Worm (Caenorhabditis elegans) whole organism, late embryonic: Measurements from ENCODE around the gene tsr-2.

Source experiments
- C38D4.7 ChIP-seq: fragments of 200-800 bp; sonication (Bioruptor generic); optimal IDR thresholded peaks from 2 replicates; lab custom pipeline; 2018; ENCODE audit warnings: mild to moderate bottlenecking, missing genetic modification characterization, moderate library complexity, missing compliant biosample characterization
- F13H6.1 ChIP-seq: sonication (generic microtip); optimal IDR thresholded peaks from 2 replicates; lab custom pipeline; 2016; ENCODE audit warnings: missing genetic modification characterization, missing compliant biosample characterization
- K02D7.2 ChIP-seq: sonication (generic microtip); optimal IDR thresholded peaks from 2 replicates; lab custom pipeline; 2017; ENCODE audit warnings: mild to moderate bottlenecking, missing genetic modification characterization, missing compliant biosample characterization
- T23F11.4 ChIP-seq: fragments of 200-800 bp; sonication (Bioruptor generic); optimal IDR thresholded peaks from 2 replicates; lab custom pipeline; 2018; ENCODE audit warnings: mild to moderate bottlenecking, missing genetic modification characterization, missing compliant biosample characterization
- Y22D7AL.16 ChIP-seq: sonication (generic microtip); optimal IDR thresholded peaks from 2 replicates; lab custom pipeline; 2016; ENCODE audit warnings: missing genetic modification characterization, missing compliant biosample characterization
- ama-1 ChIP-seq: fragments of 150-350 bp; optimal IDR thresholded peaks from 2 replicates; lab custom pipeline; 2014
- ceh-14 ChIP-seq: sonication (generic microtip); optimal IDR thresholded peaks from 2 replicates; lab custom pipeline; 2016; ENCODE audit warnings: missing genotype, missing genetic modification characterization, missing compliant biosample characterization
- ceh-19 ChIP-seq: fragments of 200-800 bp; sonication (Bioruptor generic); optimal IDR thresholded peaks from 2 replicates; lab custom pipeline; 2018; ENCODE audit warnings: mild to moderate bottlenecking, missing genetic modification characterization, missing compliant biosample characterization
- ceh-2 ChIP-seq: sonication (generic microtip); optimal IDR thresholded peaks from 2 replicates; lab custom pipeline; 2016; ENCODE audit warnings: missing genotype, missing genetic modification characterization, missing compliant biosample characterization
- ceh-22 ChIP-seq: sonication (generic microtip); optimal IDR thresholded peaks from 2 replicates; lab custom pipeline; 2017; ENCODE audit warnings: missing biosample characterization, missing genetic modification characterization
- ceh-24 ChIP-seq: sonication (generic microtip); optimal IDR thresholded peaks from 2 replicates; lab custom pipeline; 2016; ENCODE audit warnings: mild to moderate bottlenecking, missing genetic modification characterization, missing compliant biosample characterization
- ceh-30 ChIP-seq: fragments of 150-350 bp; optimal IDR thresholded peaks from 2 replicates; lab custom pipeline; 2014; ENCODE audit warnings: missing biosample characterization, missing genetic modification characterization
- ceh-34 ChIP-seq: sonication (generic microtip); optimal IDR thresholded peaks from 2 replicates; lab custom pipeline; 2016; ENCODE audit warnings: mild to moderate bottlenecking, missing genetic modification characterization, missing compliant biosample characterization
- ceh-48 ChIP-seq: sonication (generic microtip); optimal IDR thresholded peaks from 2 replicates; lab custom pipeline; 2016; ENCODE audit warnings: missing genetic modification characterization, inconsistent platforms, missing compliant biosample characterization
- elt-2 ChIP-seq: sonication (generic microtip); optimal IDR thresholded peaks from 2 replicates; lab custom pipeline; 2016; ENCODE audit warnings: missing genetic modification reagents, missing genetic modification characterization, missing compliant biosample characterization
- elt-4 ChIP-seq: sonication (generic microtip); optimal IDR thresholded peaks from 2 replicates; lab custom pipeline; 2016; ENCODE audit warnings: missing genetic modification characterization, missing compliant biosample characterization
- eyg-1 ChIP-seq: sonication (generic microtip); optimal IDR thresholded peaks from 2 replicates; lab custom pipeline; 2016; ENCODE audit warnings: missing genotype, missing genetic modification characterization, missing compliant biosample characterization
- fax-1 ChIP-seq: sonication (generic microtip); optimal IDR thresholded peaks from 2 replicates; lab custom pipeline; 2016; ENCODE audit warnings: missing genotype, missing genetic modification characterization, missing compliant biosample characterization
- fkh-6 ChIP-seq: sonication (generic microtip); optimal IDR thresholded peaks from 2 replicates; lab custom pipeline; 2016; ENCODE audit warnings: missing genetic modification characterization, missing compliant biosample characterization
- hlh-13 ChIP-seq: fragments of 200-800 bp; sonication (Bioruptor generic); optimal IDR thresholded peaks from 2 replicates; lab custom pipeline; 2018; ENCODE audit warnings: mild to moderate bottlenecking, missing genetic modification characterization, missing compliant biosample characterization
- hlh-15 ChIP-seq: sonication (generic microtip); optimal IDR thresholded peaks from 2 replicates; lab custom pipeline; 2016; ENCODE audit warnings: missing genetic modification characterization, missing compliant biosample characterization
- hlh-6 ChIP-seq: sonication (generic microtip); optimal IDR thresholded peaks from 2 replicates; lab custom pipeline; 2016; ENCODE audit warnings: missing genotype, missing genetic modification characterization, missing compliant biosample characterization
- hlh-8 ChIP-seq: sonication (generic microtip); optimal IDR thresholded peaks from 2 replicates; lab custom pipeline; 2016; ENCODE audit warnings: missing genotype, missing genetic modification characterization, missing compliant biosample characterization
- lim-6 ChIP-seq: sonication (generic microtip); optimal IDR thresholded peaks from 2 replicates; lab custom pipeline; 2016; ENCODE audit warnings: missing genetic modification characterization, missing compliant biosample characterization
- lin-11 ChIP-seq: fragments of 200-800 bp; sonication (Bioruptor generic); optimal IDR thresholded peaks from 2 replicates; lab custom pipeline; 2018; ENCODE audit warnings: mild to moderate bottlenecking, missing genetic modification characterization, missing compliant biosample characterization
- mec-3 ChIP-seq: sonication (generic microtip); optimal IDR thresholded peaks from 2 replicates; lab custom pipeline; 2016; ENCODE audit warnings: borderline replicate concordance, missing genetic modification characterization, missing compliant biosample characterization
- nhr-11 ChIP-seq: fragments of 150-350 bp; optimal IDR thresholded peaks from 2 replicates; lab custom pipeline; 2014; ENCODE audit warnings: missing biosample characterization, missing genetic modification characterization
- nhr-232 ChIP-seq: sonication (generic microtip); optimal IDR thresholded peaks from 2 replicates; lab custom pipeline; 2016; ENCODE audit warnings: missing genetic modification characterization, missing compliant biosample characterization
- npax-4 ChIP-seq: sonication (generic microtip); optimal IDR thresholded peaks from 2 replicates; lab custom pipeline; 2016; ENCODE audit warnings: missing genetic modification characterization, missing compliant biosample characterization
- pag-3 ChIP-seq: sonication (generic microtip); optimal IDR thresholded peaks from 2 replicates; lab custom pipeline; 2016; ENCODE audit warnings: missing compliant biosample characterization, missing genetic modification characterization, borderline replicate concordance
- pat-9 ChIP-seq: fragments of 200-800 bp; sonication (Bioruptor generic); optimal IDR thresholded peaks from 2 replicates; lab custom pipeline; 2018; ENCODE audit warnings: mild to moderate bottlenecking, missing genetic modification characterization, moderate library complexity, missing compliant biosample characterization
- rnt-1 ChIP-seq: sonication (generic microtip); optimal IDR thresholded peaks from 2 replicates; lab custom pipeline; 2016; ENCODE audit warnings: missing genetic modification characterization, missing compliant biosample characterization
- sox-4 ChIP-seq: sonication (generic microtip); optimal IDR thresholded peaks from 2 replicates; lab custom pipeline; 2017; ENCODE audit warnings: mild to moderate bottlenecking, missing genetic modification characterization, inconsistent platforms, missing compliant biosample characterization
- syd-9 ChIP-seq: sonication (generic microtip); optimal IDR thresholded peaks from 2 replicates; lab custom pipeline; 2016; ENCODE audit warnings: mild to moderate bottlenecking, missing genetic modification characterization, moderate library complexity, missing compliant biosample characterization
- tbx-2 ChIP-seq: sonication (generic microtip); optimal IDR thresholded peaks from 2 replicates; lab custom pipeline; 2016; ENCODE audit warnings: missing genetic modification characterization, missing compliant biosample characterization
- unc-3 ChIP-seq, 2 experiments: fragments of 200-800 bp in 1 of 2; sonication (Bioruptor generic) in 1 of 2; sonication (generic microtip) in 1 of 2; conservative IDR thresholded peaks in 1 of 2; optimal IDR thresholded peaks in 1 of 2; 2 replicates each; pipeline versions ENCODE4 v1.3.6 to Lab custom; 2016 to 2022; ENCODE audit warnings: missing compliant biosample characterization in 2 of 2, missing genetic modification characterization in 2 of 2, missing genetic modification reagents in 1 of 2
- unc-42 ChIP-seq: sonication (generic microtip); optimal IDR thresholded peaks from 2 replicates; lab custom pipeline; 2016; ENCODE audit warnings: missing genotype, missing genetic modification characterization, missing compliant biosample characterization
- zip-5 ChIP-seq: sonication (generic microtip); optimal IDR thresholded peaks from 2 replicates; lab custom pipeline; 2016; ENCODE audit warnings: missing genetic modification characterization, missing compliant biosample characterization
- ztf-16 ChIP-seq: sonication (generic microtip); optimal IDR thresholded peaks from 2 replicates; lab custom pipeline; 2017; ENCODE audit warnings: missing genetic modification characterization, missing compliant biosample characterization

The tsr-2 gene

ce11 chrIV:16629090-16629489 lies 27.3 kb upstream of the tsr-2 start, which contains the start of gene Y51H4A.936:
Gene Y51H4A.936 (plus strand): TSS chrIV:16629390.
- TF ChIP-seq ceh-24, result no peak
- TF ChIP-seq ceh-2 (tag; lab: Kevin White, UChicago), result no peak
- no peak for TF ChIP-seq rnt-1
- no peak for TF ChIP-seq ztf-16
- TF ChIP-seq nhr-232 (tag; lab: Kevin White, UChicago), result no peak
- no peak for TF ChIP-seq elt-2 (tag; lab: Kevin White, UChicago)
- no peak for TF ChIP-seq tbx-2 (tag; lab: Kevin White, UChicago)
- no peak for TF ChIP-seq unc-42 (tag; lab: Kevin White, UChicago)
- TF ChIP-seq K02D7.2 (tag; lab: Kevin White, UChicago), result no peak
- no peak for TF ChIP-seq lin-11
- no peak for TF ChIP-seq mec-3 (tag; lab: Kevin White, UChicago)
- TF ChIP-seq Y22D7AL.16 (tag; lab: Kevin White, UChicago), result no peak
- no peak for TF ChIP-seq ceh-19 (GFP tag; lab: Kevin White, UChicago)
- no peak for TF ChIP-seq C38D4.7 (GFP tag; lab: Kevin White, UChicago)
- TF ChIP-seq ceh-30, result no peak
- no peak for TF ChIP-seq unc-3 (GFP tag; conservative IDR thresholded peaks at IDR 0.05; lab: Robert Waterston, UW)
- no peak for TF ChIP-seq unc-3 (tag; optimal IDR thresholded peaks at IDR 0.05; lab: Kevin White, UChicago)
- no peak for TF ChIP-seq syd-9

DNA sequence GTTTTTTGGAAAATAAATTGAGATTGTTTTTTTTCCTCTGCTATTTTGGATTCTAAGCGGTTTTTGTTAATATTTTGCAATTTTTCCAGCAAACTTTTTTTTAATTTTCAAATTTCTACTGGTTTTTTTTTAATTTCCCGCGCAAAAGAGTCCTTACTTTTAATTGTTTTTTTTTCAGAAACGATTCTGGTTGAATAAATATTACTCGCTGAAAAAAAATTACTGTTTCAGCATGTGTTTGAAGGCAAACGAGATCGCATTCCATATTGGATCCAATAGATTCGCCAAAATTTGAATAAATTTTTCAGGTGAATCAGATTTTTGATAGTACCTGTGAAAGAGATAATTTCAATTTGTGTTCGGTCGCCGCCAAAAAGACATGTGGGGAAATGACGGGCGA lies 26.6 kb upstream of the tsr-2 start:
- TF ChIP-seq hlh-8 (tag; lab: Kevin White, UChicago) (no peak), fkh-6 (no peak), F13H6.1 (tag; lab: Kevin White, UChicago) (no peak), unc-42 (tag; lab: Kevin White, UChicago) (no peak), hlh-13 (no peak), ama-1 (lab: Kevin White, UChicago) (no peak), T23F11.4 (GFP tag; lab: Kevin White, UChicago) (no peak), fax-1 (tag; lab: Kevin White, UChicago) (no peak), ceh-34 (tag; lab: Kevin White, UChicago) (no peak), mec-3 (tag; lab: Kevin White, UChicago) (no peak), pag-3 (tag; lab: Kevin White, UChicago) (no peak), hlh-6 (tag; lab: Kevin White, UChicago) (no peak), eyg-1 (tag; lab: Kevin White, UChicago) (no peak), lim-6 (no peak), ceh-22 (tag; lab: Kevin White, UChicago) (no peak), ceh-24 (no peak), npax-4 (no peak), nhr-11 (no peak), rnt-1 (no peak), ceh-14 (no peak)

DNA sequence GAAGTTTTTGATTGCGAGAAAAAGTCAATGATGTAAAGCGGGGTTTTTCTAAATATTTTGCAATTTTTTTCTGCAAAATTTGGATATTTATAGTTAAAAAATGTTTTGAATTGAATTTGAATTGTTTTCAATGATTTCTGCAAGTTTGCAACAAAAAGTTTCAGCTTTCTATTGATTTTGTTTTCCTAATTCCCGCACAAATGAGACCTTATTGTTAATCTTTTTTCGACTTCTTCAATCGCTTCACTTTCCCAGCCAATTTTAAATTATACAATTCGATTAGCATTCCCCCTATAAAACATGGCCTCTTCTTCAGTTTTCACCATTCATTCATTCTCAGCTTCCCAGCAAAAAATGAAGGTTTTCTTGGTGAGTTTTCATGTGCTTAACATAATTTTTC lies 25.8 kb upstream of the tsr-2 start, which contains the start of gene fipr-27:
Gene fipr-27, plus strand, starts transcription at position 301 of the 400 bp plus-strand sequence.
- TF ChIP-seq ceh-48 (no peak), pag-3 (tag; lab: Kevin White, UChicago) (no peak), elt-4 (tag; lab: Kevin White, UChicago) (no peak), zip-5 (no peak), pat-9 (tag; lab: Kevin White, UChicago) (no peak), sox-4 (no peak), K02D7.2 (tag; lab: Kevin White, UChicago) (no peak), C38D4.7 (GFP tag; lab: Kevin White, UChicago) (no peak), hlh-15 (tag; lab: Kevin White, UChicago) (no peak), T23F11.4 (GFP tag; lab: Kevin White, UChicago) (no peak)
